Fruit fly (Drosophila melanogaster): ENCODE results near the gene Tengl1.

DNA sequence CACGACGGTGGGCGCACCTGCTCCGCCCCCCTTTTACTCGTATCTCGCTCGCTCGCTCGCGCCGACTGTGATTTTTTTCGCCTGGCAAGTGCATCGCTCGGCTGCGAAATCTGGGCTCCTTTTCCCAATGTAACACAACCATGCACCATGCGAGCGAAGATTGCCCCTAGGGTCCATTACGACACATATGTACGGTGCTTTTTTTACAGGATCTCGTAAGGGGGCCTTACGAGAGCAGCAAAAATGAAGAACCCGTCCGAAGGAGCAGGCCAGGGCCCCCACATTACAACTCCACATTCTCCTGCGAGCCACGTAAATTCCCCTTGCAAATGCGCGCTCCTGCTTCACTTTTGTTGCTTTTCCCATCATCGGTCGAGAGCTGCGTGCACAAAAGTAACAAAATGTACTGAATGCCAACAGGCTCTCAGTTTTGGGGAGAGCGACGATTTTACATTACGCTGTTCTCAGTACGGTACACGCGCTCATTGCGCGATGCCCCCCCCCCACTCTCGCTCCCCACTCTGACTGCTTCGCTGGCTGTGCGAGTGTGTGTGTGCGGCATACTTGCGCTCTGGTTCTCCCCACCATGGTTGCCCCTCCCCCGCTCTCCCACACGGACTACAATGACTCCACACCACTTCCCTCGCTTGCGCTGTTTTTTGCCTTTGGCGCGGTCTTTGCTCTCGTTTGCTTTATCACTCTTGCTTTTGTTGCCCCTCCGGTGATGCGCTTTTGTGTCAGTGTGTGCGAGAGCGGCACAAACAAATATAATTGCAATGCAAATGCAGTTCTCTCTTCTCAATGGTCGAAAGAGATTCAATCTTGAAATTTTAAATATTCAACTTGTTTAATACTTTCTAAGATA, 37.3 kb downstream of the Tengl1 start:
- TF ChIP-seq pan (optimal IDR thresholded peaks at IDR 0.05) (no peak), usp (GFP tag; optimal IDR thresholded peaks at IDR 0.05) (no peak)

All from whole organism.